Fruit fly (Drosophila melanogaster): ENCODE results near the gene MKP-4.

Gene MKP-4

DNA sequence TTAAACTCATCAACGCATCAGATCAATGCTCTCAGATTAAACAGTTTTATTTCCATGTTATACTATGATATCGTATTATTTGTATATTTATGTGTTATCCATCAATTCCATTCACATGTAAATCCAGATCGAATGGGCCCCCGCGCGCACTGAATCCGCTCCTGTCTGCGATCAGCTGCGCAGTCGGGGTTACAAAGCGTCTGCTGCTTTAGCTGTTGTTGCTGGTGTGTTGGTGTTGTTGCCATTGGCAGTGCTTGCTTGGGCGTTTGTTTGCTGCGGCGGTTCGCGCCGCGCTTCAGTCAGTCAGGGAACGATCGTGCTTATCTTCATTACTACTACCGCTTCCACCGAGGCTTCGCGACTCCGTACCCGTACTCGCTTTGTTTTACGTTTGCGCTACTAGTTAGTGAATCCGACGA lies 44.1 kb downstream of the MKP-4 start, which contains the start of gene Zw (continued):
- TF ChIP-seq croc (GFP tag; conservative IDR thresholded peaks at IDR 0.05), result peak; percentile 28; the same call in 1 of the 3 replicates
- TF ChIP-seq Mes4 (GFP tag; optimal IDR thresholded peaks at IDR 0.05), result peak; percentile 19
- no peak for TF ChIP-seq luna (GFP tag; optimal IDR thresholded peaks at IDR 0.05)
- peak; percentile 35 for TF ChIP-seq CG11504 (tag; optimal IDR thresholded peaks at IDR 0.05)
- no peak for TF ChIP-seq CG7963 (GFP tag; IDR thresholded peaks at IDR 0.05; ENCODE audit: partially characterized antibody)
- no peak for TF ChIP-seq CG12104 (GFP tag; optimal IDR thresholded peaks at IDR 0.05)
- TF ChIP-seq gcm2 (GFP tag; optimal IDR thresholded peaks at IDR 0.05), result no peak
- TF ChIP-seq Adf1 (GFP tag; IDR thresholded peaks at IDR 0.05), result peak; percentile 83
- no peak for TF ChIP-seq pan (optimal IDR thresholded peaks at IDR 0.05)
- peak in 1 of 2 experiments; percentile 54 for TF ChIP-seq pan (GFP tag; optimal IDR thresholded peaks at IDR 0.05 in 1 of 2, IDR thresholded peaks at IDR 0.05 in 1 of 2)
- TF ChIP-seq CG12391 (tag; optimal IDR thresholded peaks at IDR 0.05), result peak; percentile 21
- no peak for TF ChIP-seq Trl (optimal IDR thresholded peaks at IDR 0.05)
- peak; percentile 47 for TF ChIP-seq Trl (GFP tag; optimal IDR thresholded peaks at IDR 0.05)
- TF ChIP-seq jing (GFP tag; optimal IDR thresholded peaks at IDR 0.05), result no peak
- 0 out of 3 replicates have a peak, but pooled peaks have one; percentile 40 for TF ChIP-seq otp (GFP tag; IDR thresholded peaks at IDR 0.05)
- peak; percentile 0 for TF ChIP-seq CG1529 (GFP tag; optimal IDR thresholded peaks at IDR 0.05)
- no peak for TF ChIP-seq tx (GFP tag; optimal IDR thresholded peaks at IDR 0.05)
- peak; percentile 30 for TF ChIP-seq fu2 (GFP tag; optimal IDR thresholded peaks at IDR 0.05)
- TF ChIP-seq CG7839 (tag; optimal IDR thresholded peaks at IDR 0.05), result peak; percentile 66
- TF ChIP-seq z (GFP tag; IDR thresholded peaks at IDR 0.05), result no peak
- peak; percentile 24 for TF ChIP-seq CG18262 (tag; optimal IDR thresholded peaks at IDR 0.05)
- peak; percentile 9 for TF ChIP-seq CG12071 (GFP tag; optimal IDR thresholded peaks at IDR 0.05)
- TF ChIP-seq sqz (GFP tag; optimal IDR thresholded peaks at IDR 0.05), result peak; percentile 5
- peak; percentile 47 for TF ChIP-seq bcd (GFP tag; optimal IDR thresholded peaks at IDR 0.05)
- TF ChIP-seq CG2199 (GFP tag; IDR thresholded peaks at IDR 0.05), result peak; percentile 40; the same call in 1 of the 3 replicates
- TF ChIP-seq caup (GFP tag; optimal IDR thresholded peaks at IDR 0.05; ENCODE audit: severe bottlenecking), result peak; percentile 9
- TF ChIP-seq zen (tag; optimal IDR thresholded peaks at IDR 0.05), result peak; percentile 20
- peak; percentile 6 for TF ChIP-seq ab (GFP tag; optimal IDR thresholded peaks at IDR 0.05)
- no peak for TF ChIP-seq Neu2 (GFP tag; optimal IDR thresholded peaks at IDR 0.05; ENCODE audit: borderline replicate concordance)
- peak; percentile 26 for TF ChIP-seq Sox102F (GFP tag; optimal IDR thresholded peaks at IDR 0.05)
- peak; percentile 53; the same call in 2 of the 3 replicates for TF ChIP-seq CG17361 (GFP tag; IDR thresholded peaks at IDR 0.05)
- TF ChIP-seq Doc2 (GFP tag; IDR thresholded peaks at IDR 0.05), result no peak
- TF ChIP-seq CG10462 (GFP tag; optimal IDR thresholded peaks at IDR 0.05), result no peak
- no peak for TF ChIP-seq Poxn (GFP tag; IDR thresholded peaks at IDR 0.05)
- no peak for TF ChIP-seq Bdp1 (GFP tag; optimal IDR thresholded peaks at IDR 0.05)
- peak; percentile 40; the same call in 1 of the 2 replicates for TF ChIP-seq CG14441 (GFP tag; IDR thresholded peaks at IDR 0.05)
- peak; percentile 52 for TF ChIP-seq CG10366 (GFP tag; IDR thresholded peaks at IDR 0.05)
- TF ChIP-seq CG3726 (GFP tag; IDR thresholded peaks at IDR 0.05), result no peak
- TF ChIP-seq Myb (GFP tag; optimal IDR thresholded peaks at IDR 0.05), result no peak
- TF ChIP-seq Aef1 (GFP tag; IDR thresholded peaks at IDR 0.05), result peak; percentile 72
- no peak for TF ChIP-seq psq (GFP tag; optimal IDR thresholded peaks at IDR 0.05)
- TF ChIP-seq ind (GFP tag; optimal IDR thresholded peaks at IDR 0.05), result peak; percentile 64
- no peak for TF ChIP-seq pfk (GFP tag; optimal IDR thresholded peaks at IDR 0.05)
- peak; percentile 68 for TF ChIP-seq CG10543 (GFP tag; optimal IDR thresholded peaks at IDR 0.05)
- TF ChIP-seq fd102C (GFP tag; optimal IDR thresholded peaks at IDR 0.05), result no peak
- 0 out of 2 replicates have a peak, but pooled peaks have one; percentile 36 for TF ChIP-seq CG10959 (GFP tag; IDR thresholded peaks at IDR 0.05)
- peak; percentile 54 for TF ChIP-seq HLHmδ (GFP tag; optimal IDR thresholded peaks at IDR 0.05)
- peak; percentile 36; the same call in 1 of the 2 replicates for TF ChIP-seq ara (GFP tag; IDR thresholded peaks at IDR 0.05)
- TF ChIP-seq chinmo (GFP tag; IDR thresholded peaks at IDR 0.05; ENCODE audit: partially characterized antibody), result peak; percentile 95
- TF ChIP-seq Ssrp (tag; optimal IDR thresholded peaks at IDR 0.05), result peak; percentile 29
- TF ChIP-seq dmrt99B (tag; optimal IDR thresholded peaks at IDR 0.05), result peak; percentile 40

Measured in whole organism, embryonic.